Worm (Caenorhabditis elegans): Measurements from ENCODE around the gene F46B6.5.

DNA sequence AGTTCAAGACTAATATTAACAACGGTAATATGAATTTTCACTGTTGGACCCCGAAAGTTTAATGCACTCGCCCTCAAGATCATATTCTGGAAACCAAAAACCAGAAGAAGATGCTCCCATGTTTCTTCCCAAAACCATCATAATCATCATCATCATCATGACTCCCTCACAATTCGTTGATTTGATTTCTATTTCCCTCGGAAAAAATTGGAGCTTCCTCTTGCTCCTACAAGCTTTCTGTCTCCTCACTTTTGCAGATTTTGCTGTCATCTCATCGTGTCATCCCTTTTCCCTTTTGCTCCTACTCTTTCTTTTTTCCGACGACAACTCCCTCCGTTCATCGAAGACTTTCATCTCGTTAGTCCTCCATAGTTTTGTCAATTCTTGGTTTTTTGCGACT, 10.9 kb downstream of the F46B6.5 start, which contains the start of gene F46B6.2:
- TF ChIP-seq pag-3 (tag; optimal IDR thresholded peaks at IDR 0.05; ENCODE audit: borderline replicate concordance) (no peak), dmd-4 (tag; optimal IDR thresholded peaks at IDR 0.05; ENCODE audit: borderline replicate concordance) (no peak), lin-11 (tag; optimal IDR thresholded peaks at IDR 0.05) (no peak), unc-3 (GFP tag; conservative IDR thresholded peaks at IDR 0.05) (no peak), unc-3 (tag; optimal IDR thresholded peaks at IDR 0.05) (no peak), fkh-10 (GFP tag; optimal IDR thresholded peaks at IDR 0.05) (no peak), gmeb-2 (tag; optimal IDR thresholded peaks at IDR 0.05) (no peak), ztf-16 (tag; optimal IDR thresholded peaks at IDR 0.05) (no peak), hlh-15 (tag; optimal IDR thresholded peaks at IDR 0.05) (no peak), ama-1 (optimal IDR thresholded peaks at IDR 0.05) (no peak), pqm-1 (tag; optimal IDR thresholded peaks at IDR 0.05) (no peak), sox-4 (tag; optimal IDR thresholded peaks at IDR 0.05) (no peak)

Measured in whole organism, late embryonic.